Worm (Caenorhabditis elegans): ENCODE measurements around the gene C04A11.1.

DNA sequence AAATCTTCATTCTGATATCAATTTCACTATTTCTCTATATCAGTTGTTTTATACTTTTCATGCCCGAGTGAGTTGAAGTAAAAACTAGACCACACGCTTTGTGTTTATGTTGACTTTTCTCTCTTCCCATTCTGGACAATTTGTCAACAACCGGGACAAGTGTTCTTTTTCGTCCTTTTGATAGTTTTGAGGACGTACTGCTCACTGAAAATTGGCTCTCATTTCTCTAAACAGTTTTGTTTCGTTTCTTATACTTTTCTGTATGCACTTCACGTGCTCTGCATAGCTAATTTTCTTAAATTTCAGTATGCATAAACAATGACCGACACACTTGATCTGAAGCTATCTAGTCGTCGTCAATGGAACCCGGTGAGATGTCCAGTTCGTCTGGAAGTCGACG lies 27.3 kb downstream of the C04A11.1 start, which contains the start of gene adm-2:
- TF ChIP-seq pha-4 (tag; optimal IDR thresholded peaks at IDR 0.05) (no peak), pat-9 (tag; optimal IDR thresholded peaks at IDR 0.05) (no peak), C38D4.7 (GFP tag; optimal IDR thresholded peaks at IDR 0.05) (no peak), unc-86 (tag; optimal IDR thresholded peaks at IDR 0.05) (no peak), pha-2 (tag; optimal IDR thresholded peaks at IDR 0.05) (no peak)

Data from whole organism, late embryonic.